Fruit fly (Drosophila melanogaster) whole organism, embryonic: ENCODE measurements around the gene ocn.
A peak's percentile ranks its signal among the peaks of the same experiment; 100 is the strongest.

ENCODE experiments used
- B-H1 ChIP-seq: fragments of 200-800 bp; sonication (Bioruptor generic); IDR thresholded peaks from 3 replicates; pipeline ENCODE4 v1.3.6; 2022; ENCODE audit warnings: missing biosample characterization, missing genetic modification characterization
- CG1024 ChIP-seq: fragments of 200-800 bp; sonication (Bioruptor generic); IDR thresholded peaks from 2 replicates; pipeline ENCODE4 v1.3.6; 2022; ENCODE audit warnings: missing biosample characterization, missing genetic modification characterization
- CG10366 ChIP-seq: fragments of 200-800 bp; sonication (Bioruptor generic); IDR thresholded peaks from 2 replicates; pipeline ENCODE4 v1.3.6; 2022; ENCODE audit warnings: missing biosample characterization, missing genetic modification characterization
- CG10565 ChIP-seq: fragments of 200-800 bp; sonication (Bioruptor generic); optimal IDR thresholded peaks from 3 replicates; lab custom pipeline; 2016; ENCODE audit warnings: missing biosample characterization, mild to moderate bottlenecking, missing genetic modification characterization
- CG13775 ChIP-seq: fragments of 200-800 bp; sonication (Bioruptor generic); optimal IDR thresholded peaks from 3 replicates; lab custom pipeline; 2017; ENCODE audit warnings: missing biosample characterization, mild to moderate bottlenecking, missing genetic modification characterization
- CG15601 ChIP-seq: fragments of 200-800 bp; sonication (Bioruptor generic); optimal IDR thresholded peaks from 3 replicates; lab custom pipeline; 2019; ENCODE audit warnings: missing biosample characterization, mild to moderate bottlenecking, missing genetic modification characterization, moderate library complexity
- CG17328 ChIP-seq: fragments of 200-800 bp; sonication (Bioruptor generic); IDR thresholded peaks from 2 replicates; pipeline ENCODE4 v1.3.6; 2022; ENCODE audit warnings: missing biosample characterization, missing genetic modification characterization
- CG17361 ChIP-seq: fragments of 200-800 bp; sonication (Bioruptor generic); IDR thresholded peaks from 3 replicates; pipeline ENCODE4 v1.3.6; 2022; ENCODE audit warnings: missing biosample characterization, missing genetic modification characterization
- CG17568 ChIP-seq: fragments of 200-800 bp; sonication (Bioruptor generic); optimal IDR thresholded peaks from 2 replicates; lab custom pipeline; 2018; ENCODE audit warnings: missing biosample characterization, mild to moderate bottlenecking, missing genetic modification characterization, moderate library complexity
- CG4854 ChIP-seq: fragments of 200-800 bp; sonication (Bioruptor generic); optimal IDR thresholded peaks from 2 replicates; lab custom pipeline; 2016; ENCODE audit warnings: missing biosample characterization, missing genetic modification characterization, inconsistent platforms
- CG6654 ChIP-seq: fragments of 200-800 bp; sonication (Bioruptor generic); optimal IDR thresholded peaks from 2 replicates; lab custom pipeline; 2017; ENCODE audit warnings: missing biosample characterization, mild to moderate bottlenecking, missing genetic modification characterization
- CG8944 ChIP-seq: fragments of 200-800 bp; sonication (Bioruptor generic); optimal IDR thresholded peaks from 3 replicates; lab custom pipeline; 2016; ENCODE audit warnings: missing biosample characterization, missing genetic modification characterization
- CG9609 ChIP-seq: fragments of 200-800 bp; sonication (Bioruptor generic); optimal IDR thresholded peaks from 3 replicates; lab custom pipeline; 2016; ENCODE audit warnings: missing biosample characterization, missing genetic modification characterization
- CG9727 ChIP-seq: fragments of 200-800 bp; sonication (Bioruptor generic); optimal IDR thresholded peaks from 3 replicates; lab custom pipeline; 2017; ENCODE audit warnings: missing biosample characterization, mild to moderate bottlenecking, missing genetic modification characterization
- Ets65A ChIP-seq: fragments of 200-800 bp; sonication (Bioruptor generic); peaks from one replicate; lab custom pipeline; 2016; ENCODE audit warnings: missing biosample characterization, missing genetic modification characterization
- HLH3B ChIP-seq: fragments of 200-800 bp; sonication (Bioruptor generic); IDR thresholded peaks from 2 replicates; pipeline ENCODE4 v1.3.6; 2022; ENCODE audit warnings: missing biosample characterization, missing genetic modification characterization
- MTF-1 ChIP-seq: fragments of 200-800 bp; sonication (Bioruptor generic); optimal IDR thresholded peaks from 2 replicates; lab custom pipeline; 2018; ENCODE audit warnings: missing biosample characterization, mild to moderate bottlenecking, missing genetic modification characterization, borderline replicate concordance
- Myb ChIP-seq: fragments of 200-800 bp; sonication (Bioruptor generic); optimal IDR thresholded peaks from 2 replicates; lab custom pipeline; 2016; ENCODE audit warnings: missing biosample characterization, missing genetic modification characterization
- Six4 ChIP-seq: fragments of 200-800 bp; sonication (Bioruptor generic); optimal IDR thresholded peaks from 2 replicates; lab custom pipeline; 2016; ENCODE audit warnings: missing biosample characterization, missing genetic modification characterization
- Sox102F ChIP-seq: fragments of 200-800 bp; sonication (Bioruptor generic); optimal IDR thresholded peaks from 2 replicates; lab custom pipeline; 2018; ENCODE audit warnings: missing biosample characterization, mild to moderate bottlenecking, missing genetic modification characterization, moderate library complexity
- Ssrp ChIP-seq: fragments of 200-800 bp; sonication (Bioruptor generic); optimal IDR thresholded peaks from 2 replicates; lab custom pipeline; 2018; ENCODE audit warnings: missing biosample characterization, mild to moderate bottlenecking, missing genetic modification characterization, moderate library complexity
- TFAM ChIP-seq: fragments of 200-800 bp; sonication (Bioruptor generic); optimal IDR thresholded peaks from 2 replicates; lab custom pipeline; 2017; ENCODE audit warnings: missing biosample characterization, missing genetic modification characterization, inconsistent platforms
- Tbp ChIP-seq: fragments of >200 bp; optimal IDR thresholded peaks from 2 replicates; lab custom pipeline; 2018; ENCODE audit warnings: missing biosample characterization, missing genetic modification characterization
- Trl ChIP-seq, 3 experiments: fragments of >200 bp in 2 of 3; fragments of 200-800 bp in 1 of 3; sonication (Bioruptor generic) in 1 of 3; optimal IDR thresholded peaks; 2 replicates in 1 of 3; 3 replicates in 2 of 3; lab custom pipeline; 2016 to 2017; ENCODE audit warnings: missing biosample characterization in 1 of 3, missing genetic modification characterization in 1 of 3
- Vsx1 ChIP-seq: fragments of 200-800 bp; sonication (Bioruptor generic); optimal IDR thresholded peaks from 2 replicates; lab custom pipeline; 2017; ENCODE audit warnings: missing biosample characterization, mild to moderate bottlenecking, missing genetic modification characterization, missing genetic modification reagents
- ac ChIP-seq: fragments of 200-800 bp; sonication (Bioruptor generic); optimal IDR thresholded peaks from 3 replicates; lab custom pipeline; 2017; ENCODE audit warnings: missing biosample characterization, mild to moderate bottlenecking, missing genetic modification characterization
- amos ChIP-seq: fragments of 200-800 bp; sonication (Bioruptor generic); IDR thresholded peaks from 2 replicates; pipeline ENCODE4 v1.3.6; 2022; ENCODE audit warnings: missing biosample characterization, missing genetic modification characterization; ENCODE audit not compliant: partially characterized antibody
- ash1 ChIP-seq: fragments of 200-800 bp; sonication (Bioruptor generic); optimal IDR thresholded peaks from 2 replicates; lab custom pipeline; 2018; ENCODE audit warnings: missing biosample characterization, mild to moderate bottlenecking, missing genetic modification characterization
- ato ChIP-seq: fragments of 200-800 bp; sonication (Bioruptor generic); IDR thresholded peaks from 2 replicates; pipeline ENCODE4 v1.3.6; 2022; ENCODE audit warnings: missing biosample characterization, missing genetic modification characterization; ENCODE audit not compliant: partially characterized antibody
- bbx ChIP-seq: fragments of 200-800 bp; sonication (Bioruptor generic); IDR thresholded peaks from 2 replicates; pipeline ENCODE4 v1.3.6; 2022; ENCODE audit warnings: missing biosample characterization, missing genetic modification characterization; ENCODE audit not compliant: partially characterized antibody
- bsh ChIP-seq, 2 experiments: fragments of 200-800 bp; sonication (Bioruptor generic); optimal IDR thresholded peaks; 2 replicates each; lab custom pipeline; 2017 to 2018; ENCODE audit warnings: mild to moderate bottlenecking in 2 of 2, missing biosample characterization in 2 of 2, missing genetic modification characterization in 2 of 2, moderate library complexity in 1 of 2
- chm ChIP-seq: fragments of 200-800 bp; sonication (Bioruptor generic); IDR thresholded peaks from 2 replicates; pipeline ENCODE4 v1.3.6; 2022; ENCODE audit warnings: missing biosample characterization, missing genetic modification characterization
- crol ChIP-seq: fragments of 200-800 bp; sonication (Bioruptor generic); IDR thresholded peaks from 2 replicates; pipeline ENCODE4 v1.3.6; 2022; ENCODE audit warnings: missing biosample characterization, missing genetic modification characterization
- en ChIP-seq: fragments of 200-800 bp; sonication (Bioruptor generic); optimal IDR thresholded peaks from 2 replicates; lab custom pipeline; 2016; ENCODE audit warnings: missing biosample characterization, missing genetic modification characterization
- grau ChIP-seq: fragments of 200-800 bp; optimal IDR thresholded peaks from 3 replicates; lab custom pipeline; 2019; ENCODE audit warnings: missing biosample characterization, mild to moderate bottlenecking, missing genetic modification characterization, moderate library complexity
- gro ChIP-seq: fragments of 200-800 bp; sonication (Bioruptor generic); optimal IDR thresholded peaks from 2 replicates; lab custom pipeline; 2016; ENCODE audit warnings: missing biosample characterization, missing genetic modification characterization
- hkb ChIP-seq, 2 experiments: fragments of 200-800 bp in 1 of 2; fragments of >200 bp in 1 of 2; sonication (Bioruptor generic) in 1 of 2; IDR thresholded peaks in 1 of 2; optimal IDR thresholded peaks in 1 of 2; 2 replicates each; pipeline versions ENCODE4 v1.3.6 to Lab custom; 2017 to 2022; ENCODE audit warnings: missing biosample characterization in 1 of 2, missing genetic modification characterization in 1 of 2
- ind ChIP-seq: fragments of 200-800 bp; sonication (Bioruptor generic); optimal IDR thresholded peaks from 3 replicates; lab custom pipeline; 2016; ENCODE audit warnings: missing biosample characterization, missing genetic modification characterization
- kah ChIP-seq: fragments of 200-800 bp; sonication (Bioruptor generic); optimal IDR thresholded peaks from 2 replicates; lab custom pipeline; 2018; ENCODE audit warnings: missing biosample characterization, mild to moderate bottlenecking, missing genetic modification characterization
- pros ChIP-seq: fragments of 200-800 bp; sonication (Bioruptor generic); optimal IDR thresholded peaks from 3 replicates; lab custom pipeline; 2019; ENCODE audit warnings: missing biosample characterization, mild to moderate bottlenecking, missing genetic modification characterization, moderate library complexity
- sob ChIP-seq: fragments of 200-800 bp; sonication (Bioruptor generic); IDR thresholded peaks from 2 replicates; pipeline ENCODE4 v1.3.6; 2022; ENCODE audit warnings: missing biosample characterization, missing genetic modification characterization
- tap ChIP-seq: fragments of 200-800 bp; optimal IDR thresholded peaks from 3 replicates; lab custom pipeline; 2019; ENCODE audit warnings: missing biosample characterization, mild to moderate bottlenecking, missing genetic modification characterization, moderate library complexity
- trh ChIP-seq: fragments of 200-800 bp; sonication (Bioruptor generic); optimal IDR thresholded peaks from 2 replicates; lab custom pipeline; 2016; ENCODE audit warnings: missing biosample characterization, missing genetic modification characterization
- twi ChIP-seq: fragments of 200-800 bp; optimal IDR thresholded peaks from 2 replicates; lab custom pipeline; 2019; ENCODE audit warnings: missing biosample characterization, mild to moderate bottlenecking, missing genetic modification characterization, moderate library complexity
- vvl ChIP-seq: fragments of 200-800 bp; sonication (Bioruptor generic); IDR thresholded peaks from 2 replicates; pipeline ENCODE4 v1.3.6; 2022; ENCODE audit warnings: missing biosample characterization, missing genetic modification characterization
- z ChIP-seq: fragments of 200-800 bp; sonication (Bioruptor generic); IDR thresholded peaks from 3 replicates; pipeline ENCODE4 v1.3.6; 2022; ENCODE audit warnings: missing biosample characterization, missing genetic modification characterization

ocn gene

dm6 chr3R:30058057-30058868, 20.7 kb upstream of the ocn start, which contains the start of gene sima (continued):
- no peak for TF ChIP-seq ash1 (GFP tag; lab: Kevin White, UChicago)
- TF ChIP-seq Tbp (GFP tag; lab: Kevin White, UChicago): no peak
- no peak for TF ChIP-seq z (GFP tag; lab: Robert Waterston, UW)
- no peak for TF ChIP-seq kah (GFP tag; lab: Kevin White, UChicago)
- TF ChIP-seq pros: no peak
- TF ChIP-seq ind (GFP tag; lab: Kevin White, UChicago): peak; percentile 17
- TF ChIP-seq amos (GFP tag; lab: Robert Waterston, UW): no peak
- no peak for TF ChIP-seq Six4 (GFP tag; lab: Kevin White, UChicago)
- no peak for TF ChIP-seq ato (GFP tag; lab: Robert Waterston, UW)
- peak; percentile 40 for TF ChIP-seq CG15601 (tag; lab: Kevin White, UChicago)
- peak; percentile 4 for TF ChIP-seq CG8944
- TF ChIP-seq crol (GFP tag; lab: Robert Waterston, UW): no peak
- no peak for TF ChIP-seq CG1024 (GFP tag; lab: Robert Waterston, UW)
- no peak for TF ChIP-seq CG6654 (GFP tag; lab: Kevin White, UChicago)
- no peak for TF ChIP-seq bsh (GFP tag; optimal IDR thresholded peaks at IDR 0.05; lab: Kevin White, UChicago)
- TF ChIP-seq twi (tag; lab: Kevin White, UChicago): peak; percentile 35
- no peak for TF ChIP-seq en
- no peak for TF ChIP-seq Sox102F (GFP tag; lab: Kevin White, UChicago)
- TF ChIP-seq B-H1: no peak
- no peak for TF ChIP-seq CG4854 (GFP tag; lab: Kevin White, UChicago)
- peak; percentile 86 for TF ChIP-seq Ets65A (GFP tag; lab: Kevin White, UChicago)
- peak; percentile 48; the same call in 1 of the 2 replicates for TF ChIP-seq chm
- no peak for TF ChIP-seq hkb (optimal IDR thresholded peaks at IDR 0.05; lab: Kevin White, UChicago)
- no peak for TF ChIP-seq hkb (GFP tag; IDR thresholded peaks at IDR 0.05; lab: Robert Waterston, UW)
- no peak for TF ChIP-seq gro (GFP tag; lab: Kevin White, UChicago)
- TF ChIP-seq CG9727 (GFP tag; lab: Kevin White, UChicago): peak; percentile 5
- TF ChIP-seq TFAM (GFP tag; lab: Kevin White, UChicago): no peak
- TF ChIP-seq HLH3B (GFP tag; lab: Robert Waterston, UW): no peak
- peak; percentile 18 for TF ChIP-seq CG9609 (GFP tag; lab: Kevin White, UChicago)
- TF ChIP-seq CG10565: no peak
- 0 out of 2 replicates have a peak, but pooled peaks have one; percentile 24 for TF ChIP-seq CG17328
- TF ChIP-seq trh (GFP tag; lab: Kevin White, UChicago): no peak
- TF ChIP-seq CG17568 (GFP tag; lab: Kevin White, UChicago): peak; percentile 13
- TF ChIP-seq CG13775 (GFP tag; lab: Kevin White, UChicago): no peak
- peak; percentile 3 for TF ChIP-seq tap
- TF ChIP-seq Ssrp (tag; lab: Kevin White, UChicago): no peak
- TF ChIP-seq MTF-1 (GFP tag; lab: Kevin White, UChicago): no peak
- TF ChIP-seq bbx (GFP tag; lab: Robert Waterston, UW): no peak
- TF ChIP-seq CG17361 (GFP tag; lab: Robert Waterston, UW): peak; percentile 24; the same call in 1 of the 3 replicates
- TF ChIP-seq grau: peak; percentile 99
- no peak for TF ChIP-seq Trl (optimal IDR thresholded peaks at IDR 0.05; lab: Kevin White, UChicago)
- peak; percentile 35 for TF ChIP-seq Trl (GFP tag; optimal IDR thresholded peaks at IDR 0.05; lab: Kevin White, UChicago)
- TF ChIP-seq ac (GFP tag; lab: Kevin White, UChicago): no peak
- TF ChIP-seq CG10366 (GFP tag; lab: Robert Waterston, UW): 0 out of 2 replicates have a peak, but pooled peaks have one; percentile 31
- TF ChIP-seq Vsx1 (GFP tag; lab: Kevin White, UChicago): peak; percentile 47
- TF ChIP-seq sob (GFP tag; lab: Robert Waterston, UW): 0 out of 2 replicates have a peak, but pooled peaks have one; percentile 26
- TF ChIP-seq Myb (GFP tag; lab: Kevin White, UChicago): peak; percentile 88
- TF ChIP-seq vvl (GFP tag; lab: Robert Waterston, UW): peak; percentile 69
